Worm (Caenorhabditis elegans): ENCODE results near the gene F20G2.2.
A peak's percentile ranks its signal among the peaks of the same experiment; 100 is the strongest.

Gene F20G2.2

DNA sequence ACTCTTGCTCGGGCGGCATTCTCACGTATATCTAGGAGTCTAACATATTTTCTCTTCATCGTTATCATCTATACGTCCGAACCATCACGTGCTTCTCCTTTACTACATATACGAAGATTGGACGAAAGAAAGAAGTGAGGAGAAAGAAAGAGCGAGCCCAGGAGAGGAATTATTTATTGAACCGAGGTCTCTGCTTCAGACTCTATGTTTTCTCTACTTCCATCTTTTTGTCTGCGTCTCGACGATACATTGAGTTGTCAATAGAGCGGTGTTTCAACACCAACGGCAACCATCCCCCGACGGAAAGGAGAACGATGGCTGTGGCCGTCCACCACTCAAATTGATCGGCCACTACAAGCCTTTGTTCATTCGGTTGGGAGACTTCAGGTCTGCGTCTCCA is 33.2 kb upstream of the F20G2.2 start:
- TF ChIP-seq lin-32 (GFP tag; optimal IDR thresholded peaks at IDR 0.05) (no peak), unc-39 (tag; optimal IDR thresholded peaks at IDR 0.05) (no peak), ceh-39 (tag; optimal IDR thresholded peaks at IDR 0.05) (peak; percentile 36), nhr-12 (tag; optimal IDR thresholded peaks at IDR 0.05) (no peak), ztf-11 (tag; optimal IDR thresholded peaks at IDR 0.05) (no peak), ceh-83 (GFP tag; optimal IDR thresholded peaks at IDR 0.05) (no peak), mep-1 (tag; optimal IDR thresholded peaks at IDR 0.05) (peak; percentile 81), mls-2 (tag; optimal IDR thresholded peaks at IDR 0.05) (peak; percentile 85), lin-13 (tag; optimal IDR thresholded peaks at IDR 0.05) (peak; percentile 78), elt-1 (tag; optimal IDR thresholded peaks at IDR 0.05; ENCODE audit: borderline replicate concordance, insufficient read depth) (no peak), nhr-237 (tag; optimal IDR thresholded peaks at IDR 0.05) (peak; percentile 82), lsy-2 (tag; optimal IDR thresholded peaks at IDR 0.05) (peak; percentile 75), tbx-8 (GFP tag; optimal IDR thresholded peaks at IDR 0.05) (no peak), unc-120 (tag; optimal IDR thresholded peaks at IDR 0.05; ENCODE audit: poor library complexity, severe bottlenecking) (peak; percentile 91), ceh-43 (GFP tag; optimal IDR thresholded peaks at IDR 0.05) (peak; percentile 24), hlh-1 (tag; optimal IDR thresholded peaks at IDR 0.05) (peak; percentile 47), nhr-2 (tag; optimal IDR thresholded peaks at IDR 0.05) (peak; percentile 93), nhr-28 (tag; optimal IDR thresholded peaks at IDR 0.05) (no peak), nhr-76 (tag; optimal IDR thresholded peaks at IDR 0.05) (no peak), snpc-4 (tag; optimal IDR thresholded peaks at IDR 0.05) (no peak), zip-8 (tag; optimal IDR thresholded peaks at IDR 0.05) (no peak), mab-5 (tag; optimal IDR thresholded peaks at IDR 0.05) (no peak), cnd-1 (tag; optimal IDR thresholded peaks at IDR 0.05) (peak; percentile 9), ces-1 (GFP tag; optimal IDR thresholded peaks at IDR 0.05) (peak; percentile 59), bed-3 (GFP tag; optimal IDR thresholded peaks at IDR 0.05) (no peak), sem-2 (GFP tag; optimal IDR thresholded peaks at IDR 0.05) (no peak), flh-1 (GFP tag; optimal IDR thresholded peaks at IDR 0.05) (no peak), M03D4.4 (tag; optimal IDR thresholded peaks at IDR 0.05) (no peak), blmp-1 (tag; optimal IDR thresholded peaks at IDR 0.05) (no peak), unc-62 (GFP tag; optimal IDR thresholded peaks at IDR 0.05) (peak; percentile 94), ham-2 (GFP tag; optimal IDR thresholded peaks at IDR 0.05) (no peak), pha-4 (tag; optimal IDR thresholded peaks at IDR 0.05) (peak; percentile 97), drap-1 (GFP tag; optimal IDR thresholded peaks at IDR 0.05) (peak; percentile 43), sptf-1 (tag; optimal IDR thresholded peaks at IDR 0.05) (peak; percentile 38), elt-3 (tag; optimal IDR thresholded peaks at IDR 0.05) (no peak)

DNA sequence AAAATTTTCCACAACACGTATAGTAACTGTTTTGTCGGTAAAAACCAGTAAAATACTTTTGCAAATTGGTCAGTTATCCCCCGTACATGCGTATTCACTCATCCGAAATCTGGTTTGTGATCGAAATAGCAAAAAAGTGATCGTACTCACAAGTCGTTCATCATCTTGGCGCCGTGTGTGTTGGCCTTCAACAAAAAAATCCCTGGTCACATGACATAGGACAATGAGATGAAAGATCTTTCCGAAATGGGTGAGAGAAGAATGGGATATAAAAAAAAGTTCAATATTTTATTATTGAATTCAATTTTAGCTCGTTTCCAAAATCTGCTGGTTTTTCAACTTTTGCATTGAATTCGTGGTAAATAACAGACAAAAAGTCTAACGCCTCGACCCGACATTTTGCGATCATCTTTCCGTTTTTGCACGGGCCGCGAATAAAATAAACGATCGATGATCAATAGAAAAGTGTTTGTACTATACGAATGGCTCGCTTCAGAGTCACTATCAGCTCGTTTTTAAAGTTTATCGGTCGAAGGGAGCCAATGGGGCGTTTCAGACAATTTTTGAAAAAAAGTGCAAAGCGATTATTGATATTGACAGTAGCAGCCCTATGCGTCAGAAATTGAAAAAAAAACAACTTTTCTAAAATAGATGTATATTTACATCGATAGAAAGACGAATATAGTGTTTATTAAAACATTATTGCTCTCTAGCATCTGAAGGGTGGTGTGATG is 31.9 kb upstream of the F20G2.2 start:
- TF ChIP-seq blmp-1 (tag; optimal IDR thresholded peaks at IDR 0.05), result no peak
- no peak for TF ChIP-seq lin-13 (tag; optimal IDR thresholded peaks at IDR 0.05)
- TF ChIP-seq tbx-8 (GFP tag; optimal IDR thresholded peaks at IDR 0.05), result no peak
- no peak for TF ChIP-seq mls-2 (tag; optimal IDR thresholded peaks at IDR 0.05)
- no peak for TF ChIP-seq mep-1 (tag; optimal IDR thresholded peaks at IDR 0.05)
- TF ChIP-seq flh-1 (GFP tag; optimal IDR thresholded peaks at IDR 0.05), result no peak

DNA sequence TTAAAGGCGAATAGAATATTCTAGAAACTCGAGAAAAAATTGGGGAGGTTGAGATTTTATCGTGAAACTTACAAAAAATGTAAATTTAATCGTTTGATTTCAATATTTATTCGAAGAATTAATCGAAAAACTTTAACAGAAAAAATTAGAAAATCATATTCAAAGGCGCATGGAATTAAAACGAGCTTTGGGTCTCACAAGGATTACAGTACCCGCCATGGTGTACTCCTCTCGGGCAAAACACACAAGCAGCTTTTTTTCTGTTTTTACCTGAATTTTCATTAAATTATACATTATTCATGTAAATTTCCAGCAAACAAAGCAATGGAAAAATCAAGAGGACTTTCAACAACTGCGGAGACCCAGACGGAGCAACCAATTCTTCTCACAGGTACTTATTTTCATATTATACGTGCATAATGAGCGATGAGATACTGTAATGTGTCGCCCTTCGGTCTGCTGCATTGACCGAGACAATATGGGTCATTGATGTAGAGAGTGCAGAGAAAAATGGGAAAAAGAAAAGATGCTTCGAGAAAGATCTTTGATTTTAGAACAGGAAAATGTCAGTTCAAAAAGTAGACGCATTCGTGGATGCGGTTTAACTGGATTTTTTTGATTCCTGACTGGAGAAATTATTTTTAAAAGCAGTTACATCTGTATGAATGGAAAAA is 31.2 kb upstream of the F20G2.2 start, which contains the start of the genes F53C11.4 and F53C11.5:
Gene F53C11.4, minus strand, starts transcription at position 128 of the 674 bp plus-strand sequence.
Gene F53C11.5, plus strand, starts transcription at position 325 of the 674 bp plus-strand sequence.
- TF ChIP-seq ces-1 (GFP tag; optimal IDR thresholded peaks at IDR 0.05) (no peak), snpc-4 (tag; optimal IDR thresholded peaks at IDR 0.05) (no peak), nhr-2 (tag; optimal IDR thresholded peaks at IDR 0.05) (peak; percentile 98), lsy-2 (tag; optimal IDR thresholded peaks at IDR 0.05) (peak; percentile 42), lin-13 (tag; optimal IDR thresholded peaks at IDR 0.05) (no peak), ceh-83 (GFP tag; optimal IDR thresholded peaks at IDR 0.05) (no peak), elt-3 (tag; optimal IDR thresholded peaks at IDR 0.05) (no peak), nhr-237 (tag; optimal IDR thresholded peaks at IDR 0.05) (peak; percentile 30), drap-1 (GFP tag; optimal IDR thresholded peaks at IDR 0.05) (no peak), ztf-11 (tag; optimal IDR thresholded peaks at IDR 0.05) (no peak), unc-120 (tag; optimal IDR thresholded peaks at IDR 0.05; ENCODE audit: poor library complexity, severe bottlenecking) (peak; percentile 8), mab-5 (tag; optimal IDR thresholded peaks at IDR 0.05) (no peak), bed-3 (GFP tag; optimal IDR thresholded peaks at IDR 0.05) (no peak), ceh-43 (GFP tag; optimal IDR thresholded peaks at IDR 0.05) (no peak), pha-4 (tag; optimal IDR thresholded peaks at IDR 0.05) (no peak), elt-1 (tag; optimal IDR thresholded peaks at IDR 0.05; ENCODE audit: borderline replicate concordance, insufficient read depth) (no peak), unc-39 (tag; optimal IDR thresholded peaks at IDR 0.05) (no peak), blmp-1 (tag; optimal IDR thresholded peaks at IDR 0.05) (no peak), lin-32 (GFP tag; optimal IDR thresholded peaks at IDR 0.05) (no peak), zip-8 (tag; optimal IDR thresholded peaks at IDR 0.05) (no peak), hlh-1 (tag; optimal IDR thresholded peaks at IDR 0.05) (no peak), nhr-76 (tag; optimal IDR thresholded peaks at IDR 0.05) (no peak), ham-2 (GFP tag; optimal IDR thresholded peaks at IDR 0.05) (no peak), flh-1 (GFP tag; optimal IDR thresholded peaks at IDR 0.05) (no peak), tbx-8 (GFP tag; optimal IDR thresholded peaks at IDR 0.05) (no peak), sptf-1 (tag; optimal IDR thresholded peaks at IDR 0.05) (no peak), sem-2 (GFP tag; optimal IDR thresholded peaks at IDR 0.05) (no peak), unc-62 (GFP tag; optimal IDR thresholded peaks at IDR 0.05) (peak; percentile 43), cnd-1 (tag; optimal IDR thresholded peaks at IDR 0.05) (no peak), mep-1 (tag; optimal IDR thresholded peaks at IDR 0.05) (peak; percentile 7), mls-2 (tag; optimal IDR thresholded peaks at IDR 0.05) (no peak)
